Fruit fly (Drosophila melanogaster): ENCODE measurements around the gene chp.

dm6 chr3R:31181816-31182215 is 28.7 kb downstream of the chp start:
- TF ChIP-seq usp (GFP tag; optimal IDR thresholded peaks at IDR 0.05) = no peak
- TF ChIP-seq psq (optimal IDR thresholded peaks at IDR 0.05) = no peak
- no peak for TF ChIP-seq CG8478 (optimal IDR thresholded peaks at IDR 0.05)
- TF ChIP-seq pan (optimal IDR thresholded peaks at IDR 0.05) = no peak
- TF ChIP-seq EcR (GFP tag; optimal IDR thresholded peaks at IDR 0.05) = no peak
- TF ChIP-seq Dll (optimal IDR thresholded peaks at IDR 0.05) = no peak

Measured in whole organism.